Fruit fly (Drosophila melanogaster): ENCODE results near the gene CG14949.
A peak's percentile ranks its signal among the peaks of the same experiment; 100 is the strongest.

Gene CG14949

dm6 chr3L:2634929-2635799 lies 8.1 kb downstream of the CG14949 start (continued):
- TF ChIP-seq Sox100B (GFP tag; optimal IDR thresholded peaks at IDR 0.05) (peak; percentile 86), emc (GFP tag; optimal IDR thresholded peaks at IDR 0.05) (peak; percentile 83), CG10979 (tag; optimal IDR thresholded peaks at IDR 0.05) (peak; percentile 67), Stat92E (GFP tag; optimal IDR thresholded peaks at IDR 0.05) (no peak), p53 (GFP tag; optimal IDR thresholded peaks at IDR 0.05) (peak; percentile 65), CG9215 (GFP tag; IDR thresholded peaks at IDR 0.05) (peak; percentile 39), ara (GFP tag; IDR thresholded peaks at IDR 0.05) (peak; percentile 75), CG15601 (tag; optimal IDR thresholded peaks at IDR 0.05) (peak; percentile 73), CG12744 (GFP tag; optimal IDR thresholded peaks at IDR 0.05) (peak; percentile 60), CG15073 (GFP tag; optimal IDR thresholded peaks at IDR 0.05) (no peak), tna (GFP tag; IDR thresholded peaks at IDR 0.05; ENCODE audit: partially characterized antibody) (peak; percentile 63), CG7556 (GFP tag; optimal IDR thresholded peaks at IDR 0.05) (peak; percentile 60), bab2 (GFP tag; optimal IDR thresholded peaks at IDR 0.05) (peak; percentile 24), bbx (GFP tag; IDR thresholded peaks at IDR 0.05; ENCODE audit: partially characterized antibody) (peak; percentile 76), CG4730 (GFP tag; IDR thresholded peaks at IDR 0.05) (peak; percentile 38; the same call in 1 of the 2 replicates), insv (GFP tag; optimal IDR thresholded peaks at IDR 0.05) (peak in 1 of 2 experiments; percentile 84), fd3F (GFP tag; optimal IDR thresholded peaks at IDR 0.05) (peak; percentile 73), HLH3B (GFP tag; IDR thresholded peaks at IDR 0.05) (peak; percentile 56; the same call in 1 of the 2 replicates), CG9437 (GFP tag; optimal IDR thresholded peaks at IDR 0.05) (peak; percentile 68), Sin3A (optimal IDR thresholded peaks at IDR 0.05) (peak; percentile 77), CG10543 (GFP tag; optimal IDR thresholded peaks at IDR 0.05) (peak; percentile 96), hth (optimal IDR thresholded peaks at IDR 0.05) (no peak), CG32772 (GFP tag; IDR thresholded peaks at IDR 0.05) (peak; percentile 56; the same call in 1 of the 2 replicates), Deaf1 (tag; optimal IDR thresholded peaks at IDR 0.05) (peak; percentile 27), CG8478 (optimal IDR thresholded peaks at IDR 0.05) (peak; percentile 72), bowl (GFP tag; IDR thresholded peaks at IDR 0.05) (no peak; the same call in 1 of the 2 replicates), gem (tag; optimal IDR thresholded peaks at IDR 0.05) (peak; percentile 52), CG2120 (GFP tag; optimal IDR thresholded peaks at IDR 0.05) (peak; percentile 71), CrebB (tag; optimal IDR thresholded peaks at IDR 0.05) (peak; percentile 84), klu (GFP tag; IDR thresholded peaks at IDR 0.05) (no peak), gsb-n (tag; optimal IDR thresholded peaks at IDR 0.05) (peak; percentile 71), Hmr (GFP tag; optimal IDR thresholded peaks at IDR 0.05) (peak; percentile 92), CG10321 (GFP tag; IDR thresholded peaks at IDR 0.05) (peak; percentile 72), ttk (GFP tag; IDR thresholded peaks at IDR 0.05) (peak; percentile 80), pan (optimal IDR thresholded peaks at IDR 0.05) (no peak), pan (GFP tag; optimal IDR thresholded peaks at IDR 0.05 in 1 of 2, IDR thresholded peaks at IDR 0.05 in 1 of 2) (peak in 1 of 2 experiments; percentile 80), Myb (GFP tag; optimal IDR thresholded peaks at IDR 0.05) (peak; percentile 83), CG4404 (GFP tag; IDR thresholded peaks at IDR 0.05) (no peak), CG13624 (GFP tag; optimal IDR thresholded peaks at IDR 0.05) (peak; percentile 81), CG12769 (tag; optimal IDR thresholded peaks at IDR 0.05) (peak; percentile 75), CG33213 (GFP tag; optimal IDR thresholded peaks at IDR 0.05) (peak; percentile 88), Mad (GFP tag; optimal IDR thresholded peaks at IDR 0.05) (peak; percentile 77), bigmax (GFP tag; optimal IDR thresholded peaks at IDR 0.05) (peak; percentile 62), CG12659 (GFP tag; optimal IDR thresholded peaks at IDR 0.05) (peak; percentile 95), so (GFP tag; IDR thresholded peaks at IDR 0.05) (peak; percentile 86; the same call in 2 of the 3 replicates), pros (GFP tag; optimal IDR thresholded peaks at IDR 0.05) (peak; percentile 66), CG9797 (GFP tag; optimal IDR thresholded peaks at IDR 0.05) (peak; percentile 54), jing (GFP tag; optimal IDR thresholded peaks at IDR 0.05) (no peak), hkb (optimal IDR thresholded peaks at IDR 0.05) (no peak), hkb (GFP tag; IDR thresholded peaks at IDR 0.05) (peak; percentile 78)
